Worm (Caenorhabditis elegans): ENCODE data around the gene C15B12.8.

The C15B12.8 gene

DNA sequence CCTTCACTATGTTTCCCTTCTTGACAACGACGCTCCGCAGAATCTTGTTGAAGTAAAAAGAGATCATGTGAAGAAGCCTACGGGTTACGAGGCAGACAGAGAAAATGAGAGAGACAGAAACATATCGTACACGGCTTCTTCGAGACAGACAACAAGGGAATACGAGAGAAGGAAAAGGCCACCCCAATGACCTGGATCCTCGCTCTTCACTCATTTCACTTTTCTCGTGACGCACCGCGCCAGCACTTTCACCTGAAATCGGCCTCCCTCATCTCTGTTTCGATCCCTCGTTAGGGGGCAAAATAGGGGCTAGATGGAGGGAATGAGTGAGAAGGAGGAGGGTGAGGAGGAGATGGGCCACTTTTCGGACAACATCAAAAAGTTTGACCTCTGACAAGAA lies 41.2 kb downstream of the C15B12.8 start:
- no peak for TF ChIP-seq unc-62 (GFP tag; optimal IDR thresholded peaks at IDR 0.05)

DNA sequence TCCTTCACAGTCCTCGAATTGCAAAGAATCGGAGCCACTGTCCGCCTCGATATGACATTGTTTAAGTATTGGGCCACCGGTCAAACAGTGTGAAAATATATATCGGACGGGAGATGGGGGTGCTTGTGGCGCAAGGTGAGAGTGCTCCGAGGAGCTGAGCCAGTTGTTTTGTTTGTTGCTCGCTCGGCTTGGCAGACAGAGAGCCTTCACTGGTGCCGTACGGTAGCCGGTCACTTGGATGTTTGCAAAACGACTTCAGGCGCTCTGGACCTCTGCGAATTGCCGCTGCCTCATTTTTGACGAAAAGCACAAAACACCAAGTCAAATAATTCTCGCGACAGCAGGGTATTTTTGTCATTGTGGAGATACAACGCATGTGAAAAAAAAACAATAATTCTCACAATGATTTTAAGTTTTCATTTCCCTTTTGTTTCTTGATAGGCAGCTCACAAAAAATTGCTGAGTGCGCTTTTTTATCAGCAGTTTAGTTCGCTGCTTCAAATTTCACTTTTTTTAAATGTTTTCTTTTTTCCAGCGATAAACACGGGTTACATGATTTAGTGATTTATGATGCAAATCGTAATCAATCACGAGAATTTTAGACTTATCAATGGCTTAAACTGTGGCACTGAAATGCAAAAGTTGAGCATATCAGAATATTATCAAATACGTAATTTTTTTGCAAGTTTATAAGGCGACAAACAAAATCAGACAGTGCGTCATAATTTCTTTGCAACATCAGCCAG lies 43.1 kb downstream of the C15B12.8 start:
- no peak for TF ChIP-seq unc-62 (GFP tag; optimal IDR thresholded peaks at IDR 0.05)

DNA sequence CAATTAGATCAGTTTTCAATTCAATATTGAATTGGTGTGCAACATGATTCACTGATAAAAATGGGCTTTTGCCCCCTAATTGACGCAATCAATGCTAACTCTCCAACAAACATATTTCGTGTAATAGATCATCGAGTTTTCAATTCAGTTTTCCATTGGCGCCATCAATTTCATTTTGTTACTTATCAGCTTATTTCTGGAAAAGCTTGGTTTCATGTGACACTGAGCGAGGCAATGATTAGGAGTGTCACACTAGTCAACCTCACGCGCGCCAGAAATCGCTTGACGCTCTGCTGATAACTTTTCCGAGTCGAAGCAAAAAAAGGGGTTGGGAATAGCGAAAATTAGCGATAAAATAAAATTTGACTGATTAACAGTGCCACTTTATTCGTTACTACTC lies 44.5 kb downstream of the C15B12.8 start, which contains the start of gene ets-4:
TSS of gene ets-4 (plus strand) at position 347 of the 400 bp plus-strand sequence.
- no peak for TF ChIP-seq unc-62 (GFP tag; optimal IDR thresholded peaks at IDR 0.05)

DNA sequence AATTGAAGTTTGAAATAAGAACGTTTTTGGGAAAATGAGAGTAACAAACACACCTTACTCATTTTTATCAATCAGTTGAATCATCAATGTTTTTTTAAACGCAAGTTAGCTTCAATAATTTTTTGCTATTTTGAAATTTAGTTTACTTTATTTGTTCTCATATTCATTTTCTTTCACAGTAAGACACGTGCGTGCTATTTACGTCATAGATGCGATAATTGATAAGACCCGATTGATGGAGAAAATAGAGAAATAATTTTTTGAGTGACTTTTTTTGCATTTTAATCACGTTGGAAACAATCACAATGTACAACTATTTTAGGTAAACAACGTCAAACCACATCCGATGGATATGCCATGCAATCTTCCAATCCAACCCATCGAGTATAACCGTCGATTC lies 45.4 kb downstream of the C15B12.8 start:
- TF ChIP-seq unc-62 (GFP tag; optimal IDR thresholded peaks at IDR 0.05) = no peak

DNA sequence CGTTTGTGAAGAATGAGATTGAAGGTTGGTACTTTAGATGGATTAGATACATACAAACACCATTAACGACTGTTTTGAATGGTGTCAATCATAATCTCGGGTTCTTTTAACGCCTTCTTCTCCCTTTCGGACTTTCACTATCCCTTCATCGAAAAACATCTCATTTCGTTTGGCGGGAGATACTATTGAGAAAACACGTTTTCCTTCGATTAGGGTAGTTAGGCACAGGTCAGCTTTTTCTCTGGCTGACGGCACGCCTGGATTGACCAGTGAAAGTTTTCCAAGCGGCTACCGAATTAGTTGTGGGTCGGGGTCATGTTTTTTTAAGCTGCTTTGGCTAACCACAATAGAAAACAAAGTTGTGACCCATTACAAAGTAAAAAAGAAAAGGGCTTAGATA lies 45.9 kb downstream of the C15B12.8 start:
- TF ChIP-seq unc-62 (GFP tag; optimal IDR thresholded peaks at IDR 0.05) = no peak

DNA sequence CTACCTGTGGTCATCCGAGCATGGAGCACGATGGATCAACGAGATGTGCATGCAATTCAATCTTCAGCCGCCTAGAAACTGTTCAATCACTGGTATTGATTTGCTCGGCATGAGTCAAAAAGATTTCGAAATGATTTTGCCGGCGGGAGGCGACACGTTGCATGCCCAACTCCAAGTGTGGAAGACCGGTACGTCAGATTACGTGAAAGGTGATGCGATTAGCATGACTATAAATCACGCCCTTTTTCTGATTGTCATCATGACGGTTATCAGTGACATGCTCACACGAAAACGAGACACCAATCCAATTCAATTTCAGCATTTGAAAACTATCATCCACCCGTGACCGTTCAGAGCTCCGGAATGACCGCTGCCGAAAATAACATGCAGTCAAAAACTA lies 46.6 kb downstream of the C15B12.8 start:
- TF ChIP-seq unc-62 (GFP tag; optimal IDR thresholded peaks at IDR 0.05) = no peak

DNA sequence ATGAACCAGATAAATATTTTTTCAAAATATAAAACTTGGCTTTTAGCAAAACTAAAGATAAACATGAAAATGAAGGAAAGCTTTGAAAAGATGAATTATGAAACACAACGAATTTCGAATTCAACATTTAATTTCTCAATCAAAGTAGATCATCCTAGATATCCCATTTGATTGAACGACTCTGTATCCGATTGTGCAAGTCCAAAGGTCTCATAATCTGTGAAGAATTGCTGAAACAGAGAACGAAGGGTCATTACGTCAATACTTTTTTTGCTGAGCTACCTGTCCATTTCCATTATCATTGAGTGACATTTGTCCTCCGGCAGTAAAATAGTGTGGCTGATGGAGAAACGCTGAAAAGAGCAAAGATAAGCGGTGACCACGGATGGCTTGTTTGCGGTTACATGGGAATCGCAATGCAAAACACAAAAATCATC lies 48.6 kb downstream of the C15B12.8 start:
- no peak for TF ChIP-seq unc-62 (GFP tag; optimal IDR thresholded peaks at IDR 0.05)
